Fruit fly (Drosophila melanogaster): ENCODE results near the gene Socs16D.

Gene Socs16D

dm6 chrX:17829083-17829997 lies 2.0 kb upstream of the Socs16D start (continued):
- TF ChIP-seq gsb-n (tag; optimal IDR thresholded peaks at IDR 0.05) (peak; percentile 63), CG10321 (GFP tag; IDR thresholded peaks at IDR 0.05) (no peak), ewg (GFP tag; optimal IDR thresholded peaks at IDR 0.05) (peak; percentile 33), Camta (GFP tag; optimal IDR thresholded peaks at IDR 0.05) (peak; percentile 52), Xbp1 (GFP tag; optimal IDR thresholded peaks at IDR 0.05) (peak; percentile 37), CG10147 (GFP tag; optimal IDR thresholded peaks at IDR 0.05) (no peak), seq (GFP tag; IDR thresholded peaks at IDR 0.05) (peak; percentile 14; the same call in 1 of the 2 replicates), CG18262 (tag; optimal IDR thresholded peaks at IDR 0.05) (peak; percentile 91), CG13775 (GFP tag; optimal IDR thresholded peaks at IDR 0.05) (peak; percentile 55), slbo (GFP tag; IDR thresholded peaks at IDR 0.05) (no peak), CG2202 (tag; optimal IDR thresholded peaks at IDR 0.05) (peak; percentile 55), CG34422 (GFP tag; IDR thresholded peaks at IDR 0.05) (0 out of 3 replicates have a peak, but pooled peaks have one; percentile 17), pita (GFP tag; optimal IDR thresholded peaks at IDR 0.05) (no peak), CG11560 (tag; IDR thresholded peaks at IDR 0.05) (no peak), CG3995 (GFP tag; optimal IDR thresholded peaks at IDR 0.05) (no peak), CG34376 (GFP tag; optimal IDR thresholded peaks at IDR 0.05) (no peak), fu2 (GFP tag; optimal IDR thresholded peaks at IDR 0.05) (no peak), ATbp (GFP tag; optimal IDR thresholded peaks at IDR 0.05) (peak; percentile 65), CG2875 (GFP tag; optimal IDR thresholded peaks at IDR 0.05) (peak; percentile 62), CG13424 (tag; optimal IDR thresholded peaks at IDR 0.05) (peak; percentile 70), CG2889 (GFP tag; IDR thresholded peaks at IDR 0.05) (no peak), Dbx (GFP tag; IDR thresholded peaks at IDR 0.05) (no peak), CG3281 (GFP tag; optimal IDR thresholded peaks at IDR 0.05) (no peak), ara (GFP tag; IDR thresholded peaks at IDR 0.05) (peak; percentile 54; the same call in 1 of the 2 replicates), CG17359 (tag; optimal IDR thresholded peaks at IDR 0.05) (peak; percentile 56), CG9215 (GFP tag; IDR thresholded peaks at IDR 0.05) (no peak), CG1792 (GFP tag; optimal IDR thresholded peaks at IDR 0.05) (peak; percentile 13), pan (optimal IDR thresholded peaks at IDR 0.05) (no peak), pan (GFP tag; optimal IDR thresholded peaks at IDR 0.05 in 1 of 2, IDR thresholded peaks at IDR 0.05 in 1 of 2) (peak in 1 of 2 experiments; percentile 9), CG11398 (GFP tag; optimal IDR thresholded peaks at IDR 0.05) (no peak), CG12769 (tag; optimal IDR thresholded peaks at IDR 0.05) (no peak), Lim3 (GFP tag; IDR thresholded peaks at IDR 0.05) (no peak), CG7271 (tag; optimal IDR thresholded peaks at IDR 0.05) (peak; percentile 61), CG15479 (GFP tag; optimal IDR thresholded peaks at IDR 0.05) (peak; percentile 99), Sry-β (GFP tag; optimal IDR thresholded peaks at IDR 0.05) (no peak), cas (GFP tag; IDR thresholded peaks at IDR 0.05) (no peak), CG42726 (GFP tag; IDR thresholded peaks at IDR 0.05; ENCODE audit: partially characterized antibody) (no peak), CG11504 (tag; optimal IDR thresholded peaks at IDR 0.05) (peak; percentile 83), stwl (tag; optimal IDR thresholded peaks at IDR 0.05) (no peak), CG7786 (GFP tag; optimal IDR thresholded peaks at IDR 0.05) (no peak), Ets97D (GFP tag; optimal IDR thresholded peaks at IDR 0.05) (no peak), B-H1 (GFP tag; IDR thresholded peaks at IDR 0.05) (no peak), CG1832 (GFP tag; optimal IDR thresholded peaks at IDR 0.05) (no peak), CG12071 (GFP tag; optimal IDR thresholded peaks at IDR 0.05) (no peak), CG15601 (tag; optimal IDR thresholded peaks at IDR 0.05) (peak; percentile 77), MTF-1 (GFP tag; optimal IDR thresholded peaks at IDR 0.05; ENCODE audit: borderline replicate concordance) (no peak), HLH54F (GFP tag; optimal IDR thresholded peaks at IDR 0.05) (no peak), Kr (GFP tag; optimal IDR thresholded peaks at IDR 0.05) (no peak), CG10959 (GFP tag; IDR thresholded peaks at IDR 0.05) (peak; percentile 39; the same call in 1 of the 2 replicates)
